Fruit fly (Drosophila melanogaster) whole organism, embryonic: ENCODE results near the gene senju.
A peak's percentile ranks its signal among the peaks of the same experiment; 100 is the strongest.

Experiments
- ATbp ChIP-seq: fragments of 200-800 bp; sonication (Bioruptor generic); optimal IDR thresholded peaks from 2 replicates; lab custom pipeline; 2017; ENCODE audit warnings: missing biosample characterization, mild to moderate bottlenecking, missing genetic modification characterization, missing genetic modification reagents
- Asciz ChIP-seq: fragments of 200-800 bp; sonication (Bioruptor generic); optimal IDR thresholded peaks from 2 replicates; lab custom pipeline; 2017; ENCODE audit warnings: missing biosample characterization, mild to moderate bottlenecking, missing genetic modification characterization, missing genetic modification reagents
- CG10366 ChIP-seq: fragments of 200-800 bp; sonication (Bioruptor generic); IDR thresholded peaks from 2 replicates; pipeline ENCODE4 v1.3.6; 2022; ENCODE audit warnings: missing biosample characterization, missing genetic modification characterization
- CG10979 ChIP-seq: fragments of 200-800 bp; sonication (Bioruptor generic); optimal IDR thresholded peaks from 2 replicates; lab custom pipeline; 2018; ENCODE audit warnings: missing biosample characterization, mild to moderate bottlenecking, missing genetic modification characterization, moderate library complexity
- CG11456 ChIP-seq: fragments of 200-800 bp; sonication (Bioruptor generic); IDR thresholded peaks from 3 replicates; pipeline ENCODE4 v1.3.6; 2022; ENCODE audit warnings: missing biosample characterization, missing genetic modification characterization
- CG11696 ChIP-seq: fragments of 200-800 bp; sonication (Bioruptor generic); IDR thresholded peaks from 2 replicates; pipeline ENCODE4 v1.3.6; 2022; ENCODE audit warnings: missing biosample characterization, missing genetic modification characterization
- CG12104 ChIP-seq: fragments of 200-800 bp; sonication (Bioruptor generic); optimal IDR thresholded peaks from 3 replicates; lab custom pipeline; 2016; ENCODE audit warnings: missing biosample characterization, missing genetic modification characterization
- CG12155 ChIP-seq: fragments of 200-800 bp; sonication (Bioruptor generic); optimal IDR thresholded peaks from 3 replicates; lab custom pipeline; 2016; ENCODE audit warnings: missing biosample characterization, missing genetic modification characterization
- CG14014 ChIP-seq: fragments of 200-800 bp; sonication (Bioruptor generic); IDR thresholded peaks from 2 replicates; pipeline ENCODE4 v1.3.6; 2022; ENCODE audit warnings: missing biosample characterization, missing genetic modification characterization
- CG14965 ChIP-seq: fragments of 200-800 bp; sonication (Bioruptor generic); optimal IDR thresholded peaks from 2 replicates; lab custom pipeline; 2016; ENCODE audit warnings: missing biosample characterization, missing genetic modification characterization, borderline replicate concordance
- CG16863 ChIP-seq: fragments of 200-800 bp; sonication (Bioruptor generic); optimal IDR thresholded peaks from 3 replicates; lab custom pipeline; 2016; ENCODE audit warnings: missing biosample characterization, missing genetic modification characterization
- CG17186 ChIP-seq: fragments of 200-800 bp; sonication (Bioruptor generic); optimal IDR thresholded peaks from 3 replicates; lab custom pipeline; 2017; ENCODE audit warnings: missing biosample characterization, missing genetic modification reagents, missing genetic modification characterization
- CG17568 ChIP-seq: fragments of 200-800 bp; sonication (Bioruptor generic); optimal IDR thresholded peaks from 2 replicates; lab custom pipeline; 2018; ENCODE audit warnings: missing biosample characterization, mild to moderate bottlenecking, missing genetic modification characterization, moderate library complexity
- CG17829 ChIP-seq: fragments of 200-800 bp; optimal IDR thresholded peaks from 2 replicates; lab custom pipeline; 2019; ENCODE audit warnings: missing biosample characterization, mild to moderate bottlenecking, missing genetic modification characterization, moderate library complexity
- CG30020 ChIP-seq: fragments of 200-800 bp; optimal IDR thresholded peaks from 2 replicates; lab custom pipeline; 2019; ENCODE audit warnings: missing biosample characterization, mild to moderate bottlenecking, missing genetic modification characterization, moderate library complexity
- CG3163 ChIP-seq: fragments of 200-800 bp; sonication (Bioruptor generic); optimal IDR thresholded peaks from 3 replicates; lab custom pipeline; 2016; ENCODE audit warnings: missing biosample characterization, missing genetic modification characterization
- CG3995 ChIP-seq: fragments of 200-800 bp; sonication (Bioruptor generic); optimal IDR thresholded peaks from 3 replicates; lab custom pipeline; 2016; ENCODE audit warnings: missing biosample characterization, missing genetic modification characterization
- CG4404 ChIP-seq: fragments of 200-800 bp; sonication (Bioruptor generic); IDR thresholded peaks from 2 replicates; pipeline ENCODE4 v1.3.6; 2022; ENCODE audit warnings: missing biosample characterization, missing genetic modification characterization
- CG4617 ChIP-seq: fragments of 200-800 bp; sonication (Bioruptor generic); optimal IDR thresholded peaks from 3 replicates; lab custom pipeline; 2016; ENCODE audit warnings: missing biosample characterization, missing genetic modification characterization, borderline replicate concordance
- CG7745 ChIP-seq: fragments of 200-800 bp; sonication (Bioruptor generic); optimal IDR thresholded peaks from 2 replicates; lab custom pipeline; 2018; ENCODE audit warnings: missing biosample characterization, mild to moderate bottlenecking, missing genetic modification characterization, moderate library complexity
- CoRest ChIP-seq: fragments of 200-800 bp; sonication (Bioruptor generic); optimal IDR thresholded peaks from 3 replicates; lab custom pipeline; 2018; ENCODE audit warnings: missing biosample characterization, mild to moderate bottlenecking, missing genetic modification characterization, moderate library complexity
- D19A ChIP-seq: fragments of 200-800 bp; optimal IDR thresholded peaks from 3 replicates; lab custom pipeline; 2019; ENCODE audit warnings: missing biosample characterization, mild to moderate bottlenecking, missing genetic modification characterization, moderate library complexity
- HLH54F ChIP-seq: fragments of 200-800 bp; sonication (Bioruptor generic); optimal IDR thresholded peaks from 3 replicates; lab custom pipeline; 2016; ENCODE audit warnings: missing biosample characterization, missing genetic modification characterization
- HmgD ChIP-seq: fragments of 200-800 bp; sonication (Bioruptor generic); optimal IDR thresholded peaks from 3 replicates; lab custom pipeline; 2016; ENCODE audit warnings: missing biosample characterization, missing genetic modification characterization
- Hr51 ChIP-seq, 2 experiments: fragments of 200-800 bp; sonication (Bioruptor generic); optimal IDR thresholded peaks; 2 replicates in 1 of 2; 3 replicates in 1 of 2; lab custom pipeline; 2016 to 2018; ENCODE audit warnings: missing biosample characterization in 2 of 2, missing genetic modification characterization in 2 of 2, mild to moderate bottlenecking in 1 of 2, moderate library complexity in 1 of 2
- Lhr ChIP-seq: fragments of 200-800 bp; sonication (Bioruptor generic); optimal IDR thresholded peaks from 3 replicates; lab custom pipeline; 2017; ENCODE audit warnings: mild to moderate bottlenecking, missing biosample characterization, missing genetic modification reagents, missing genetic modification characterization
- Lpt ChIP-seq: fragments of >200 bp; optimal IDR thresholded peaks from 2 replicates; lab custom pipeline; 2018; ENCODE audit warnings: missing biosample characterization, missing genetic modification characterization
- Meics ChIP-seq: fragments of 200-800 bp; sonication (Bioruptor generic); optimal IDR thresholded peaks from 2 replicates; lab custom pipeline; 2017; ENCODE audit warnings: missing biosample characterization, mild to moderate bottlenecking, missing genetic modification characterization
- Optix ChIP-seq: fragments of 200-800 bp; sonication (Bioruptor generic); IDR thresholded peaks from 3 replicates; pipeline ENCODE4 v1.3.6; 2022; ENCODE audit warnings: missing biosample characterization, missing genetic modification characterization
- Scr ChIP-seq: fragments of 200-800 bp; sonication (Bioruptor generic); IDR thresholded peaks from 2 replicates; pipeline ENCODE4 v1.3.6; 2022; ENCODE audit warnings: missing biosample characterization, missing genetic modification characterization; ENCODE audit not compliant: partially characterized antibody
- Spps ChIP-seq: fragments of 200-800 bp; sonication (Bioruptor generic); optimal IDR thresholded peaks from 2 replicates; lab custom pipeline; 2018; ENCODE audit warnings: missing biosample characterization, mild to moderate bottlenecking, missing genetic modification characterization
- Sry-β ChIP-seq: fragments of 200-800 bp; sonication (Bioruptor generic); optimal IDR thresholded peaks from 2 replicates; lab custom pipeline; 2018; ENCODE audit warnings: missing biosample characterization, mild to moderate bottlenecking, missing genetic modification characterization, moderate library complexity
- Trl ChIP-seq, 3 experiments: fragments of >200 bp in 2 of 3; fragments of 200-800 bp in 1 of 3; sonication (Bioruptor generic) in 1 of 3; optimal IDR thresholded peaks; 2 replicates in 1 of 3; 3 replicates in 2 of 3; lab custom pipeline; 2016 to 2017; ENCODE audit warnings: missing biosample characterization in 1 of 3, missing genetic modification characterization in 1 of 3
- ase ChIP-seq: fragments of 200-800 bp; sonication (Bioruptor generic); IDR thresholded peaks from 3 replicates; pipeline ENCODE4 v1.3.6; 2022; ENCODE audit warnings: missing biosample characterization, missing genetic modification characterization
- bowl ChIP-seq: fragments of 200-800 bp; sonication (Bioruptor generic); IDR thresholded peaks from 2 replicates; pipeline ENCODE4 v1.3.6; 2022; ENCODE audit warnings: missing biosample characterization, missing genetic modification characterization
- chinmo ChIP-seq: fragments of 200-800 bp; sonication (Bioruptor generic); IDR thresholded peaks from 4 replicates; pipeline ENCODE4 v1.3.6; 2022; ENCODE audit warnings: missing biosample characterization, missing genetic modification characterization; ENCODE audit not compliant: partially characterized antibody
- dpn ChIP-seq, 2 experiments: fragments of 200-800 bp; sonication (Bioruptor generic); optimal IDR thresholded peaks; 3 replicates each; lab custom pipeline; 2016; ENCODE audit warnings: missing biosample characterization in 2 of 2, missing genetic modification characterization in 2 of 2
- eve ChIP-seq, 2 experiments: fragments of >200 bp; optimal IDR thresholded peaks; 2 replicates each; lab custom pipeline; 2017; ENCODE audit warnings: missing biosample characterization in 2 of 2, missing genetic modification characterization in 2 of 2
- grau ChIP-seq: fragments of 200-800 bp; optimal IDR thresholded peaks from 3 replicates; lab custom pipeline; 2019; ENCODE audit warnings: missing biosample characterization, mild to moderate bottlenecking, missing genetic modification characterization, moderate library complexity
- gsb-n ChIP-seq: fragments of 200-800 bp; sonication (Bioruptor generic); optimal IDR thresholded peaks from 3 replicates; lab custom pipeline; 2018; ENCODE audit warnings: missing biosample characterization, mild to moderate bottlenecking, missing genetic modification characterization
- kni ChIP-seq: fragments of 200-800 bp; sonication (Bioruptor generic); optimal IDR thresholded peaks from 3 replicates; lab custom pipeline; 2017; ENCODE audit warnings: mild to moderate bottlenecking, missing biosample characterization, missing genetic modification reagents, missing genetic modification characterization
- lilli ChIP-seq: fragments of 200-800 bp; sonication (Bioruptor generic); optimal IDR thresholded peaks from 3 replicates; lab custom pipeline; 2016; ENCODE audit warnings: missing biosample characterization, missing genetic modification characterization
- lola ChIP-seq, 3 experiments: fragments of >200 bp in 2 of 3; fragments of 200-800 bp in 1 of 3; sonication (Bioruptor generic) in 1 of 3; optimal IDR thresholded peaks; 2 replicates each; lab custom pipeline; 2017 to 2019; ENCODE audit warnings: missing biosample characterization in 3 of 3, missing genetic modification characterization in 3 of 3, mild to moderate bottlenecking in 1 of 3, moderate library complexity in 1 of 3
- nau ChIP-seq: fragments of 200-800 bp; sonication (Bioruptor generic); optimal IDR thresholded peaks from 3 replicates; lab custom pipeline; 2017; ENCODE audit warnings: missing biosample characterization, mild to moderate bottlenecking, missing genetic modification characterization, missing genetic modification reagents
- nom ChIP-seq: fragments of 200-800 bp; sonication (Bioruptor generic); optimal IDR thresholded peaks from 2 replicates; lab custom pipeline; 2017; ENCODE audit warnings: missing biosample characterization, missing genetic modification characterization, mild to moderate bottlenecking, moderate library complexity, missing genetic modification reagents
- pb ChIP-seq: fragments of 200-800 bp; sonication (Bioruptor generic); optimal IDR thresholded peaks from 3 replicates; lab custom pipeline; 2016; ENCODE audit warnings: missing biosample characterization, missing genetic modification characterization
- slou ChIP-seq: fragments of 200-800 bp; sonication (Bioruptor generic); optimal IDR thresholded peaks from 3 replicates; lab custom pipeline; 2016; ENCODE audit warnings: missing biosample characterization, missing genetic modification characterization
- vvl ChIP-seq: fragments of 200-800 bp; sonication (Bioruptor generic); IDR thresholded peaks from 2 replicates; pipeline ENCODE4 v1.3.6; 2022; ENCODE audit warnings: missing biosample characterization, missing genetic modification characterization
- zen2 ChIP-seq: fragments of 200-800 bp; sonication (Bioruptor generic); IDR thresholded peaks from 3 replicates; pipeline ENCODE4 v1.3.6; 2022; ENCODE audit warnings: missing biosample characterization, missing genetic modification characterization; ENCODE audit not compliant: partially characterized antibody

senju gene

dm6 chr2L:5052367-5052914 lies at the start of gene senju (continued):
- TF ChIP-seq Scr (peak; percentile 54), lola (GFP tag; optimal IDR thresholded peaks at IDR 0.05; lab: Kevin White, UChicago) (peak in 1 of 3 experiments; percentile 57), slou (GFP tag; lab: Kevin White, UChicago) (peak; percentile 52), CG11456 (peak; percentile 90), lilli (peak; percentile 94), HmgD (GFP tag; lab: Kevin White, UChicago) (peak; percentile 87), Lhr (GFP tag; lab: Kevin White, UChicago) (peak; percentile 63), ase (peak; percentile 76), HLH54F (peak; percentile 81), nom (GFP tag; lab: Kevin White, UChicago) (peak; percentile 74), CG17568 (GFP tag; lab: Kevin White, UChicago) (peak; percentile 61), chinmo (peak; percentile 89), CG3995 (peak; percentile 56), Optix (GFP tag; lab: Robert Waterston, UW) (peak; percentile 81), Hr51 (GFP tag; optimal IDR thresholded peaks at IDR 0.05; lab: Kevin White, UChicago) (peak; percentile 82 to 86), CG11696 (peak; percentile 53), CG12155 (peak; percentile 85), D19A (tag; lab: Kevin White, UChicago) (peak; percentile 66), CG12104 (peak; percentile 73), CG14965 (GFP tag; lab: Kevin White, UChicago) (peak; percentile 25), CG10366 (peak; percentile 82), gsb-n (peak; percentile 69), CG3163 (GFP tag; lab: Kevin White, UChicago) (peak; percentile 73), CG7745 (tag; lab: Kevin White, UChicago) (no peak), bowl (GFP tag; lab: Robert Waterston, UW) (peak; percentile 49), Lpt (GFP tag; lab: Kevin White, UChicago) (no peak), CG4617 (peak; percentile 95), CG16863 (GFP tag; lab: Kevin White, UChicago) (peak; percentile 85), grau (tag; lab: Kevin White, UChicago) (peak; percentile 77), eve (GFP tag; optimal IDR thresholded peaks at IDR 0.05; lab: Kevin White, UChicago) (no peak), nau (GFP tag; lab: Kevin White, UChicago) (peak; percentile 81), Spps (tag; lab: Kevin White, UChicago) (peak; percentile 46), dpn (GFP tag; optimal IDR thresholded peaks at IDR 0.05; lab: Kevin White, UChicago) (peak; percentile 85 to 93), ATbp (peak; percentile 87), CoRest (peak; percentile 69), vvl (GFP tag; lab: Robert Waterston, UW) (peak; percentile 96), CG4404 (GFP tag; lab: Robert Waterston, UW) (peak; percentile 52), zen2 (GFP tag; lab: Robert Waterston, UW) (no peak), pb (GFP tag; lab: Kevin White, UChicago) (peak; percentile 79), CG17186 (peak; percentile 83), Meics (GFP tag; lab: Kevin White, UChicago) (peak; percentile 88), CG10979 (tag; lab: Kevin White, UChicago) (peak; percentile 76), Asciz (GFP tag; lab: Kevin White, UChicago) (peak; percentile 74), CG17829 (tag; lab: Kevin White, UChicago) (peak; percentile 63), CG14014 (GFP tag; lab: Robert Waterston, UW) (peak; percentile 83), CG30020 (tag; lab: Kevin White, UChicago) (peak; percentile 55), Trl (optimal IDR thresholded peaks at IDR 0.05; lab: Kevin White, UChicago) (no peak), Trl (GFP tag; optimal IDR thresholded peaks at IDR 0.05; lab: Kevin White, UChicago) (peak; percentile 86), kni (peak; percentile 81), Sry-β (GFP tag; lab: Kevin White, UChicago) (no peak)
